Fruit fly (Drosophila melanogaster) whole organism, embryonic: Measurements from ENCODE around the gene Rsph3.

ENCODE experiments used
- ATbp ChIP-seq: fragments of 200-800 bp; sonication (Bioruptor generic); optimal IDR thresholded peaks from 2 replicates; lab custom pipeline; 2017; ENCODE audit warnings: missing biosample characterization, mild to moderate bottlenecking, missing genetic modification characterization, missing genetic modification reagents
- Asciz ChIP-seq: fragments of 200-800 bp; sonication (Bioruptor generic); optimal IDR thresholded peaks from 2 replicates; lab custom pipeline; 2017; ENCODE audit warnings: missing biosample characterization, mild to moderate bottlenecking, missing genetic modification characterization, missing genetic modification reagents
- Atf3 ChIP-seq: fragments of 200-800 bp; sonication (Bioruptor generic); optimal IDR thresholded peaks from 3 replicates; lab custom pipeline; 2016; ENCODE audit warnings: missing biosample characterization, missing genetic modification characterization
- C15 ChIP-seq: fragments of 200-800 bp; sonication (Bioruptor generic); IDR thresholded peaks from 3 replicates; pipeline ENCODE4 v1.3.6; 2022; ENCODE audit warnings: missing biosample characterization, missing genetic modification characterization
- CG10321 ChIP-seq: fragments of 200-800 bp; sonication (Bioruptor generic); IDR thresholded peaks from 2 replicates; pipeline ENCODE4 v1.3.6; 2022; ENCODE audit warnings: missing biosample characterization, missing genetic modification characterization
- CG11247 ChIP-seq: fragments of 200-800 bp; sonication (Bioruptor generic); IDR thresholded peaks from 2 replicates; pipeline ENCODE4 v1.3.6; 2022; ENCODE audit warnings: missing biosample characterization, missing genetic modification characterization
- CG11695 ChIP-seq: fragments of 200-800 bp; sonication (Bioruptor generic); IDR thresholded peaks from 3 replicates; pipeline ENCODE4 v1.3.6; 2022; ENCODE audit warnings: missing biosample characterization, missing genetic modification characterization
- CG1233 ChIP-seq: fragments of 200-800 bp; sonication (Bioruptor generic); optimal IDR thresholded peaks from 4 replicates; lab custom pipeline; 2018; ENCODE audit warnings: missing biosample characterization, mild to moderate bottlenecking, missing genetic modification characterization
- CG13624 ChIP-seq: fragments of 200-800 bp; sonication (Bioruptor generic); optimal IDR thresholded peaks from 2 replicates; lab custom pipeline; 2016; ENCODE audit warnings: missing biosample characterization, missing genetic modification characterization
- CG15011 ChIP-seq: fragments of 200-800 bp; sonication (Bioruptor generic); optimal IDR thresholded peaks from 3 replicates; lab custom pipeline; 2018; ENCODE audit warnings: missing biosample characterization, mild to moderate bottlenecking, missing genetic modification characterization
- CG15601 ChIP-seq: fragments of 200-800 bp; sonication (Bioruptor generic); optimal IDR thresholded peaks from 3 replicates; lab custom pipeline; 2019; ENCODE audit warnings: missing biosample characterization, mild to moderate bottlenecking, missing genetic modification characterization, moderate library complexity
- CG1792 ChIP-seq: fragments of 200-800 bp; sonication (Bioruptor generic); optimal IDR thresholded peaks from 2 replicates; lab custom pipeline; 2016; ENCODE audit warnings: missing biosample characterization, missing genetic modification characterization
- CG18011 ChIP-seq: fragments of 200-800 bp; sonication (Bioruptor generic); optimal IDR thresholded peaks from 2 replicates; lab custom pipeline; 2017; ENCODE audit warnings: missing biosample characterization, missing genetic modification characterization, mild to moderate bottlenecking, moderate library complexity, missing genotype
- CG2712 ChIP-seq: fragments of 200-800 bp; optimal IDR thresholded peaks from 3 replicates; lab custom pipeline; 2019; ENCODE audit warnings: missing biosample characterization, mild to moderate bottlenecking, missing genetic modification characterization, moderate library complexity
- CG31365 ChIP-seq: fragments of 200-800 bp; sonication (Bioruptor generic); optimal IDR thresholded peaks from 2 replicates; lab custom pipeline; 2018; ENCODE audit warnings: missing biosample characterization, mild to moderate bottlenecking, missing genetic modification characterization
- CG34224 ChIP-seq: fragments of 200-800 bp; sonication (Bioruptor generic); IDR thresholded peaks from 3 replicates; pipeline ENCODE4 v1.3.6; 2022; ENCODE audit warnings: missing biosample characterization, missing genetic modification characterization; ENCODE audit not compliant: partially characterized antibody
- CG3726 ChIP-seq: fragments of 200-800 bp; sonication (Bioruptor generic); IDR thresholded peaks from 3 replicates; pipeline ENCODE4, ENCODE4 v1.3.6; 2022; ENCODE audit warnings: missing biosample characterization, missing genetic modification characterization
- CG43689 ChIP-seq: fragments of 200-800 bp; sonication (Bioruptor generic); IDR thresholded peaks from 2 replicates; pipeline ENCODE4 v1.3.6; 2022; ENCODE audit warnings: missing biosample characterization, missing genetic modification characterization
- CG4730 ChIP-seq: fragments of 200-800 bp; sonication (Bioruptor generic); IDR thresholded peaks from 2 replicates; pipeline ENCODE4 v1.3.6; 2022; ENCODE audit warnings: missing biosample characterization, missing genetic modification characterization
- CG4820 ChIP-seq: fragments of 200-800 bp; sonication (Bioruptor generic); optimal IDR thresholded peaks from 3 replicates; lab custom pipeline; 2016; ENCODE audit warnings: missing biosample characterization, missing genetic modification characterization
- CG5245 ChIP-seq: fragments of 200-800 bp; sonication (Bioruptor generic); optimal IDR thresholded peaks from 3 replicates; lab custom pipeline; 2016; ENCODE audit warnings: missing biosample characterization, missing genetic modification characterization
- CG6175 ChIP-seq: fragments of 200-800 bp; sonication (Bioruptor generic); IDR thresholded peaks from 3 replicates; pipeline ENCODE4 v1.3.6; 2022; ENCODE audit warnings: missing biosample characterization, missing genetic modification characterization
- CG7556 ChIP-seq: fragments of 200-800 bp; sonication (Bioruptor generic); optimal IDR thresholded peaks from 2 replicates; lab custom pipeline; 2017; ENCODE audit warnings: missing biosample characterization, mild to moderate bottlenecking, missing genetic modification characterization
- CG9817 ChIP-seq: fragments of 200-800 bp; sonication (Bioruptor generic); optimal IDR thresholded peaks from 2 replicates; lab custom pipeline; 2018; ENCODE audit warnings: missing biosample characterization, mild to moderate bottlenecking, missing genetic modification characterization, moderate library complexity
- Dip2 ChIP-seq: fragments of 200-800 bp; sonication (Bioruptor generic); IDR thresholded peaks from 2 replicates; pipeline ENCODE4 v1.3.6; 2022; ENCODE audit warnings: missing biosample characterization, missing genetic modification characterization
- Hsf ChIP-seq: fragments of 200-800 bp; sonication (Bioruptor generic); optimal IDR thresholded peaks from 3 replicates; lab custom pipeline; 2016; ENCODE audit warnings: missing biosample characterization, missing genetic modification characterization
- MESR4 ChIP-seq: fragments of 200-800 bp; sonication (Bioruptor generic); optimal IDR thresholded peaks from 2 replicates; lab custom pipeline; 2018; ENCODE audit warnings: missing biosample characterization, mild to moderate bottlenecking, missing genetic modification characterization, moderate library complexity
- Max ChIP-seq: fragments of 200-800 bp; sonication (Bioruptor generic); optimal IDR thresholded peaks from 2 replicates; lab custom pipeline; 2016; ENCODE audit warnings: missing biosample characterization, mild to moderate bottlenecking, missing genetic modification characterization
- bsh ChIP-seq, 2 experiments: fragments of 200-800 bp; sonication (Bioruptor generic); optimal IDR thresholded peaks; 2 replicates each; lab custom pipeline; 2017 to 2018; ENCODE audit warnings: mild to moderate bottlenecking in 2 of 2, missing biosample characterization in 2 of 2, missing genetic modification characterization in 2 of 2, moderate library complexity in 1 of 2
- btn ChIP-seq: fragments of 200-800 bp; sonication (Bioruptor generic); optimal IDR thresholded peaks from 2 replicates; lab custom pipeline; 2016; ENCODE audit warnings: missing biosample characterization, missing genetic modification characterization
- corto ChIP-seq: fragments of 200-800 bp; sonication (Bioruptor generic); optimal IDR thresholded peaks from 2 replicates; lab custom pipeline; 2016; ENCODE audit warnings: missing biosample characterization, mild to moderate bottlenecking, missing genetic modification characterization, moderate library complexity
- croc ChIP-seq: fragments of 200-800 bp; sonication (Bioruptor generic); conservative IDR thresholded peaks from 3 replicates; pipeline ENCODE4 v1.3.6; 2022; ENCODE audit warnings: missing biosample characterization, missing genetic modification characterization
- da ChIP-seq: fragments of 200-800 bp; sonication (Bioruptor generic); optimal IDR thresholded peaks from 2 replicates; lab custom pipeline; 2016; ENCODE audit warnings: missing biosample characterization, missing genetic modification characterization
- fd102C ChIP-seq: fragments of 200-800 bp; sonication (Bioruptor generic); optimal IDR thresholded peaks from 2 replicates; lab custom pipeline; 2018; ENCODE audit warnings: missing biosample characterization, mild to moderate bottlenecking, missing genetic modification characterization, moderate library complexity
- fd3F ChIP-seq: fragments of 200-800 bp; sonication (Bioruptor generic); optimal IDR thresholded peaks from 2 replicates; lab custom pipeline; 2018; ENCODE audit warnings: missing biosample characterization, mild to moderate bottlenecking, missing genetic modification characterization, moderate library complexity
- gsb ChIP-seq: fragments of 200-800 bp; sonication (Bioruptor generic); IDR thresholded peaks from 2 replicates; pipeline ENCODE4 v1.3.6; 2022; ENCODE audit warnings: missing biosample characterization, missing genetic modification characterization
- gt ChIP-seq: fragments of 200-800 bp; sonication (Bioruptor generic); IDR thresholded peaks from 2 replicates; pipeline ENCODE4 v1.3.6; 2022; ENCODE audit warnings: missing biosample characterization, missing genetic modification characterization
- h ChIP-seq: fragments of >200 bp; optimal IDR thresholded peaks from 2 replicates; lab custom pipeline; 2017
- insv ChIP-seq, 2 experiments: fragments of 200-800 bp; sonication (Bioruptor generic); optimal IDR thresholded peaks; 3 replicates each; lab custom pipeline; 2016 to 2018; ENCODE audit warnings: missing biosample characterization in 2 of 2, missing genetic modification characterization in 2 of 2
- klu ChIP-seq: fragments of 200-800 bp; sonication (Bioruptor generic); IDR thresholded peaks from 2 replicates; pipeline ENCODE4 v1.3.6; 2022; ENCODE audit warnings: missing biosample characterization, missing genetic modification characterization
- p53 ChIP-seq: fragments of 200-800 bp; sonication (Bioruptor generic); optimal IDR thresholded peaks from 2 replicates; lab custom pipeline; 2016; ENCODE audit warnings: missing biosample characterization, missing genetic modification characterization
- pho ChIP-seq: fragments of 200-800 bp; sonication (Bioruptor generic); optimal IDR thresholded peaks from 2 replicates; lab custom pipeline; 2016; ENCODE audit warnings: missing biosample characterization, missing genetic modification characterization
- run ChIP-seq: fragments of 200-800 bp; sonication (Bioruptor generic); optimal IDR thresholded peaks from 3 replicates; lab custom pipeline; 2018; ENCODE audit warnings: missing biosample characterization, mild to moderate bottlenecking, missing genetic modification characterization
- sr ChIP-seq: fragments of 200-800 bp; sonication (Bioruptor generic); IDR thresholded peaks from 3 replicates; pipeline ENCODE4 v1.3.6; 2022; ENCODE audit warnings: missing biosample characterization, missing genetic modification characterization
- sug ChIP-seq: fragments of 200-800 bp; optimal IDR thresholded peaks from 2 replicates; lab custom pipeline; 2019; ENCODE audit warnings: missing biosample characterization, mild to moderate bottlenecking, missing genetic modification characterization, moderate library complexity
- trem ChIP-seq: fragments of 200-800 bp; optimal IDR thresholded peaks from 3 replicates; lab custom pipeline; 2019; ENCODE audit warnings: missing biosample characterization, mild to moderate bottlenecking, missing genetic modification characterization, moderate library complexity
- trh ChIP-seq: fragments of 200-800 bp; sonication (Bioruptor generic); optimal IDR thresholded peaks from 2 replicates; lab custom pipeline; 2016; ENCODE audit warnings: missing biosample characterization, missing genetic modification characterization
- usp ChIP-seq: fragments of >200 bp; optimal IDR thresholded peaks from 2 replicates; lab custom pipeline; 2017; ENCODE audit warnings: missing biosample characterization, missing genetic modification characterization
- z ChIP-seq: fragments of 200-800 bp; sonication (Bioruptor generic); IDR thresholded peaks from 3 replicates; pipeline ENCODE4 v1.3.6; 2022; ENCODE audit warnings: missing biosample characterization, missing genetic modification characterization
- zen ChIP-seq: fragments of 200-800 bp; sonication (Bioruptor generic); optimal IDR thresholded peaks from 3 replicates; lab custom pipeline; 2018; ENCODE audit warnings: missing biosample characterization, mild to moderate bottlenecking, missing genetic modification characterization, moderate library complexity

Gene Rsph3

DNA sequence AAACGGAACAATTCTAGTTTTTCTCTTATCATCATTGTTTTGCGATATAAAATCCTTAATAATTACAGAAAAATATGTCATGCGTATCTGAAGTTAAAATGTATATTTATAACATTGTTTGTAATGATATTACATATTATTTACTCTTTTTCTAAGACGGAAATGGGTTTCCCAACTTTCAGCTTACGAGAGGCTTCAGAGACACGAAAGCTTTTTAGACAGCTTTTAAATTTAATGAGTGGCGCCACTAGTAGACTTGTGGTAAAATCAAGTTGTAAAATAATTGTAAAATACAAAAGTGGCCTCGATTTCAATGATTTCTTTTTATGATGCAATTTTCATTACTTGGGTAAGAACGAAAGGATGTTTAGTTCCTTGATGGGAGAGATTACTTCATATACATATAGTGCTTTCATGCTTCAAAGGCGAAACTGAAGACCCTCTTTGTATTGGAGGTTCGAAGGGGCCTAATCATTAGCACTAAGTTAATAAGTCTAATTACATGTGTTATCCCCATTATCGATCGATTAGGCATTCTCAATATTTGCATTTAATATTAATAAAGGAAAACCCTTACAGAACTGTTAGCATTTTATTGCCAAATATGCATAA is 53.9 kb downstream of the Rsph3 start (continued):
- peak; percentile 81 for TF ChIP-seq CG5245 (GFP tag; lab: Kevin White, UChicago)
- peak; percentile 26 for TF ChIP-seq trem (tag; lab: Kevin White, UChicago)
- TF ChIP-seq ATbp (GFP tag; lab: Kevin White, UChicago) = peak; percentile 94
- peak; percentile 82 for TF ChIP-seq fd3F
- no peak for TF ChIP-seq h (lab: Kevin White, UChicago)
- peak; percentile 28; the same call in 1 of the 2 replicates for TF ChIP-seq gt (GFP tag; lab: Robert Waterston, UW)
- peak; percentile 84 for TF ChIP-seq sr
- peak; percentile 47 for TF ChIP-seq run
- TF ChIP-seq CG6175 (GFP tag; lab: Robert Waterston, UW) = peak; percentile 84; the same call in 2 of the 3 replicates
- TF ChIP-seq CG13624 (GFP tag; lab: Kevin White, UChicago) = peak; percentile 74
- peak; percentile 95 for TF ChIP-seq CG9817 (tag; lab: Kevin White, UChicago)
- peak; percentile 72 for TF ChIP-seq CG4730
- TF ChIP-seq trh (GFP tag; lab: Kevin White, UChicago) = peak; percentile 58
- no peak for TF ChIP-seq CG2712
- TF ChIP-seq CG1792 (GFP tag; lab: Kevin White, UChicago) = peak; percentile 21
- TF ChIP-seq klu (GFP tag; lab: Robert Waterston, UW) = peak; percentile 50; the same call in 1 of the 2 replicates
- TF ChIP-seq Asciz (GFP tag; lab: Kevin White, UChicago) = peak; percentile 93
- TF ChIP-seq Hsf (GFP tag; lab: Kevin White, UChicago) = peak; percentile 78
- TF ChIP-seq CG7556 (GFP tag; lab: Kevin White, UChicago) = peak; percentile 72
- peak; percentile 72 for TF ChIP-seq pho (GFP tag; lab: Kevin White, UChicago)
- TF ChIP-seq insv (GFP tag; optimal IDR thresholded peaks at IDR 0.05; lab: Kevin White, UChicago) = peak in 1 of 2 experiments; percentile 42
- TF ChIP-seq z (GFP tag; lab: Robert Waterston, UW) = no peak
- TF ChIP-seq CG15601 (tag; lab: Kevin White, UChicago) = peak; percentile 66
- TF ChIP-seq zen = no peak
- no peak for TF ChIP-seq Dip2 (GFP tag; lab: Robert Waterston, UW)
- peak; percentile 76 for TF ChIP-seq CG31365 (tag; lab: Kevin White, UChicago)
- peak; percentile 44 for TF ChIP-seq Atf3 (GFP tag; lab: Kevin White, UChicago)
- peak; percentile 15 for TF ChIP-seq MESR4 (GFP tag; lab: Kevin White, UChicago)
- TF ChIP-seq usp (GFP tag; lab: Kevin White, UChicago) = no peak
- TF ChIP-seq croc (GFP tag; lab: Robert Waterston, UW) = peak; percentile 29; the same call in 2 of the 3 replicates
- peak; percentile 75 for TF ChIP-seq CG43689 (GFP tag; lab: Robert Waterston, UW)
- TF ChIP-seq CG18011 (GFP tag; lab: Kevin White, UChicago) = peak; percentile 96
- peak; percentile 66; the same call in 2 of the 3 replicates for TF ChIP-seq CG11695 (GFP tag; lab: Robert Waterston, UW)
- 0 out of 2 replicates have a peak, but pooled peaks have one; percentile 62 for TF ChIP-seq gsb (GFP tag; lab: Robert Waterston, UW)
- peak in 1 of 2 experiments; percentile 75 for TF ChIP-seq bsh (GFP tag; optimal IDR thresholded peaks at IDR 0.05; lab: Kevin White, UChicago)
- peak; percentile 93 for TF ChIP-seq CG11247 (GFP tag; lab: Robert Waterston, UW)
- peak; percentile 86 for TF ChIP-seq p53 (GFP tag; lab: Kevin White, UChicago)
- peak; percentile 81 for TF ChIP-seq CG3726 (GFP tag; lab: Robert Waterston, UW)
- peak; percentile 45; the same call in 1 of the 2 replicates for TF ChIP-seq CG10321 (GFP tag; lab: Robert Waterston, UW)
- TF ChIP-seq CG34224 (GFP tag; lab: Robert Waterston, UW) = no peak
- peak; percentile 64 for TF ChIP-seq da (GFP tag; lab: Kevin White, UChicago)
- TF ChIP-seq fd102C = peak; percentile 26
- TF ChIP-seq C15 (GFP tag; lab: Robert Waterston, UW) = peak; percentile 89
- TF ChIP-seq CG4820 (GFP tag; lab: Kevin White, UChicago) = peak; percentile 76
- TF ChIP-seq CG15011 (GFP tag; lab: Kevin White, UChicago) = peak; percentile 87
- no peak for TF ChIP-seq corto (GFP tag; lab: Kevin White, UChicago)
- TF ChIP-seq Max (GFP tag; lab: Kevin White, UChicago) = peak; percentile 76
- TF ChIP-seq sug (tag; lab: Kevin White, UChicago) = peak; percentile 78
- no peak for TF ChIP-seq btn (GFP tag; lab: Kevin White, UChicago)
- TF ChIP-seq CG1233 (GFP tag; lab: Kevin White, UChicago) = peak; percentile 97
